Worm (Caenorhabditis elegans) whole organism, L1 larva: ENCODE measurements around the gene clec-210.

Experiments used
- F16B12.6 ChIP-seq: fragments of 150-350 bp; optimal IDR thresholded peaks from 2 replicates; lab custom pipeline; 2014; ENCODE audit warnings: missing biosample characterization, missing genetic modification characterization
- lin-39 ChIP-seq: fragments of 150-350 bp; optimal IDR thresholded peaks from 2 replicates; lab custom pipeline; 2014; ENCODE audit warnings: missing biosample characterization, missing genetic modification reagents, missing genetic modification characterization
- mep-1 ChIP-seq: fragments of 150-350 bp; optimal IDR thresholded peaks from 2 replicates; lab custom pipeline; 2014; ENCODE audit warnings: missing biosample characterization, missing genetic modification characterization
- nhr-28 ChIP-seq: fragments of 150-350 bp; optimal IDR thresholded peaks from 2 replicates; lab custom pipeline; 2014; ENCODE audit warnings: missing biosample characterization, missing genetic modification characterization
- pqm-1 ChIP-seq: sonication (generic microtip); optimal IDR thresholded peaks from 3 replicates; lab custom pipeline; 2017; ENCODE audit warnings: missing biosample characterization, missing genetic modification characterization

DNA sequence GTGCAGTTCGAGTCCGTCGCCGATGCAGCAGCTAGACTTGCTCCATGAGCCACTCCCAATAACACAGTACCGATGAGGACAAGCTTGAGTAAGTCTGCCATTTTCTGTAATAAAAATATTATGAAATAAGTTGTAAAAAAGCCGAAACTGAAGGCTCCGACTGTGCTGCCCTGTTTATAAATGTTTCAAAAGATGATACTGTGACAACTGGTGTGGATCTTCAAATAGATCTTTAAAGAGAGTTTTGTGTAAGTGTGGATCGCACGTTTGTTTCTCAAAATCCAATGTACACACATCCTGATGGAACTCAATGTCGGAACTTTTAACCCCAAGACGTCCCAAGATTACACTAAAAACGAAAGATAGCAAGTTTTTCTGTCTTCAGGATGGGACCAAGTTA lies 50.5 kb downstream of the clec-210 start, which contains the start of gene C36C5.15:
- no peak for TF ChIP-seq nhr-28
- no peak for TF ChIP-seq F16B12.6 (tag; lab: Kevin White, UChicago)
- TF ChIP-seq mep-1 (tag; lab: Kevin White, UChicago), result no peak
- no peak for TF ChIP-seq lin-39 (tag; lab: Kevin White, UChicago)
- no peak for TF ChIP-seq pqm-1 (tag; lab: Kevin White, UChicago)
